Fruit fly (Drosophila melanogaster) Kc167 (cell line): Measurements from ENCODE around the gene Dhrs4.

Experiments used
- Myc ChIP-seq: fragments of >200 bp; optimal IDR thresholded peaks from 2 replicates; lab custom pipeline; 2017; ENCODE audit warnings: missing external identifiers
- h ChIP-seq: fragments of >200 bp; optimal IDR thresholded peaks from 3 replicates; lab custom pipeline; 2018; ENCODE audit warnings: missing external identifiers
- insv ChIP-seq: fragments of >200 bp; optimal IDR thresholded peaks from 3 replicates; lab custom pipeline; 2018; ENCODE audit warnings: missing external identifiers
- psq ChIP-seq: fragments of >200 bp; optimal IDR thresholded peaks from 2 replicates; lab custom pipeline; 2017; ENCODE audit warnings: missing external identifiers
- ttk ChIP-seq: sonication (Bioruptor generic); optimal IDR thresholded peaks from 2 replicates; lab custom pipeline; 2017; ENCODE audit warnings: missing external identifiers

- TF ChIP-seq Myc (lab: Kevin White, UChicago) (no peak), h (lab: Kevin White, UChicago) (no peak), insv (lab: Kevin White, UChicago) (no peak), psq (lab: Kevin White, UChicago) (peak; percentile 87), ttk (no peak)
These were observed 43.0 kb upstream of the Dhrs4 start for dm6 chr3L:5184502-5184859.
